Worm (Caenorhabditis elegans) whole organism, L1 larva: ENCODE results near the gene C01G12.3.

ENCODE experiments used
- C34B4.2 ChIP-seq: sonication (generic microtip); optimal IDR thresholded peaks from 2 replicates; lab custom pipeline; 2017; ENCODE audit warnings: mild to moderate bottlenecking, missing genetic modification characterization, missing compliant biosample characterization
- ceh-63 ChIP-seq: fragments of 200-800 bp; sonication (Bioruptor generic); optimal IDR thresholded peaks from 2 replicates; lab custom pipeline; 2018; ENCODE audit warnings: mild to moderate bottlenecking, missing genetic modification characterization, missing compliant biosample characterization
- ceh-82 ChIP-seq, 3 experiments: fragments of 150-350 bp in 1 of 3; sonication (generic microtip) in 2 of 3; optimal IDR thresholded peaks; 2 replicates each; lab custom pipeline; 2014 to 2017; ENCODE audit warnings: missing biosample characterization in 3 of 3, missing genetic modification characterization in 3 of 3
- ceh-88 ChIP-seq: fragments of 200-800 bp; sonication (Bioruptor generic); IDR thresholded peaks from 2 replicates; pipeline ENCODE4 v1.3.6; 2022; ENCODE audit warnings: missing genetic modification characterization, missing compliant biosample characterization
- ces-1 ChIP-seq: fragments of 150-350 bp; optimal IDR thresholded peaks from 2 replicates; lab custom pipeline; 2014; ENCODE audit warnings: missing biosample characterization, missing genetic modification reagents, missing genetic modification characterization
- dpl-1 ChIP-seq, 3 experiments: fragments of 150-350 bp in 2 of 3; sonication (generic microtip) in 1 of 3; optimal IDR thresholded peaks; 2 replicates each; lab custom pipeline; 2014 to 2017; ENCODE audit warnings: missing biosample characterization in 3 of 3, missing genetic modification characterization in 3 of 3, missing genetic modification reagents in 3 of 3
- efl-1 ChIP-seq, 4 experiments: fragments of 150-350 bp; optimal IDR thresholded peaks in 3 of 4; peaks in 1 of 4; 1 replicate in 1 of 4; 2 replicates in 3 of 4; lab custom pipeline; 2014; ENCODE audit warnings: missing biosample characterization in 2 of 4, missing genetic modification characterization in 2 of 4, missing genetic modification reagents in 2 of 4
- efl-3 ChIP-seq: fragments of 200-800 bp; sonication (Bioruptor generic); optimal IDR thresholded peaks from 2 replicates; lab custom pipeline; 2018; ENCODE audit warnings: mild to moderate bottlenecking, missing genetic modification characterization, missing compliant biosample characterization
- elt-2 ChIP-seq: sonication (generic microtip); optimal IDR thresholded peaks from 2 replicates; lab custom pipeline; 2016; ENCODE audit warnings: missing genetic modification characterization, mild to moderate bottlenecking, inconsistent platforms, missing compliant biosample characterization, missing genetic modification reagents
- elt-3 ChIP-seq, 6 experiments: fragments of 150-350 bp in 1 of 6; sonication (generic microtip); optimal IDR thresholded peaks; 2 replicates each; lab custom pipeline; 2017 to 2018; ENCODE audit warnings: missing biosample characterization in 6 of 6, missing genetic modification characterization in 6 of 6, inconsistent platforms in 1 of 6
- fkh-8 ChIP-seq: sonication (generic microtip); optimal IDR thresholded peaks from 2 replicates; lab custom pipeline; 2016; ENCODE audit warnings: mild to moderate bottlenecking, missing genetic modification characterization, missing compliant biosample characterization
- fos-1 ChIP-seq: fragments of 150-350 bp; optimal IDR thresholded peaks from 2 replicates; lab custom pipeline; 2014; ENCODE audit warnings: missing biosample characterization, missing genetic modification characterization
- lin-14 ChIP-seq: fragments of 200-800 bp; sonication (Bioruptor generic); optimal IDR thresholded peaks from 2 replicates; lab custom pipeline; 2018; ENCODE audit warnings: mild to moderate bottlenecking, missing genetic modification characterization, moderate library complexity, missing compliant biosample characterization
- lin-35 ChIP-seq, 2 experiments: fragments of 150-350 bp; optimal IDR thresholded peaks; 2 replicates each; lab custom pipeline; 2014; ENCODE audit warnings: missing biosample characterization in 2 of 2, missing genetic modification characterization in 2 of 2, missing genetic modification reagents in 2 of 2
- mab-9 ChIP-seq: fragments of 200-800 bp; sonication (Bioruptor generic); IDR thresholded peaks from 2 replicates; pipeline ENCODE4 v1.3.6; 2022; ENCODE audit warnings: missing genetic modification reagents, missing genetic modification characterization, missing compliant biosample characterization
- mef-2 ChIP-seq: fragments of 150-350 bp; optimal IDR thresholded peaks from 2 replicates; lab custom pipeline; 2014; ENCODE audit warnings: missing biosample characterization, missing genetic modification characterization
- mep-1 ChIP-seq: fragments of 150-350 bp; optimal IDR thresholded peaks from 2 replicates; lab custom pipeline; 2014; ENCODE audit warnings: missing biosample characterization, missing genetic modification characterization
- nhr-11 ChIP-seq: fragments of 150-350 bp; optimal IDR thresholded peaks from 2 replicates; lab custom pipeline; 2014; ENCODE audit warnings: missing biosample characterization, missing genetic modification characterization
- nhr-19 ChIP-seq: fragments of 200-800 bp; sonication (Bioruptor generic); conservative IDR thresholded peaks from 2 replicates; pipeline ENCODE4 v1.3.6; 2022; ENCODE audit warnings: missing genetic modification characterization, missing compliant biosample characterization
- nhr-20 ChIP-seq: sonication (generic microtip); optimal IDR thresholded peaks from 2 replicates; lab custom pipeline; 2016; ENCODE audit warnings: mild to moderate bottlenecking, missing genetic modification characterization, missing compliant biosample characterization
- nhr-47 ChIP-seq: sonication (generic microtip); optimal IDR thresholded peaks from 2 replicates; lab custom pipeline; 2016; ENCODE audit warnings: mild to moderate bottlenecking, missing genetic modification characterization, moderate library complexity, missing compliant biosample characterization
- nhr-71 ChIP-seq: sonication (generic microtip); optimal IDR thresholded peaks from 2 replicates; lab custom pipeline; 2016; ENCODE audit warnings: mild to moderate bottlenecking, missing genetic modification characterization, moderate library complexity, missing compliant biosample characterization
- nhr-77 ChIP-seq: fragments of 150-350 bp; optimal IDR thresholded peaks from 2 replicates; lab custom pipeline; 2014; ENCODE audit warnings: missing biosample characterization, missing genetic modification characterization
- nhr-85 ChIP-seq: sonication (generic microtip); peaks from one replicate; lab custom pipeline; 2016; ENCODE audit warnings: missing genetic modification characterization, inconsistent platforms, missing compliant biosample characterization
- nhr-90 ChIP-seq: sonication (generic microtip); optimal IDR thresholded peaks from 2 replicates; lab custom pipeline; 2016; ENCODE audit warnings: mild to moderate bottlenecking, missing genetic modification characterization, missing compliant biosample characterization; ENCODE audit not compliant: poor library complexity
- pag-3 ChIP-seq: sonication (generic microtip); optimal IDR thresholded peaks from 2 replicates; lab custom pipeline; 2017; ENCODE audit warnings: missing genetic modification characterization, mild to moderate bottlenecking, missing compliant biosample characterization, antibody characterized with exemption, borderline replicate concordance; ENCODE audit not compliant: insufficient read depth
- skn-1 ChIP-seq: fragments of 150-350 bp; optimal IDR thresholded peaks from 2 replicates; lab custom pipeline; 2014; ENCODE audit warnings: missing biosample characterization, missing genetic modification characterization
- sox-4 ChIP-seq: sonication (generic microtip); optimal IDR thresholded peaks from 2 replicates; lab custom pipeline; 2016; ENCODE audit warnings: missing genetic modification characterization, missing compliant biosample characterization
- sptf-1 ChIP-seq: fragments of 150-350 bp; optimal IDR thresholded peaks from 2 replicates; lab custom pipeline; 2014; ENCODE audit warnings: missing biosample characterization, missing genetic modification characterization
- swsn-7 ChIP-seq: sonication (generic microtip); optimal IDR thresholded peaks from 2 replicates; lab custom pipeline; 2016; ENCODE audit warnings: missing genetic modification characterization, missing compliant biosample characterization
- tbx-2 ChIP-seq: sonication (generic microtip); optimal IDR thresholded peaks from 2 replicates; lab custom pipeline; 2016; ENCODE audit warnings: missing genetic modification characterization, missing compliant biosample characterization
- unc-62 ChIP-seq: fragments of 150-350 bp; optimal IDR thresholded peaks from 2 replicates; lab custom pipeline; 2014; ENCODE audit warnings: missing biosample characterization, missing genetic modification reagents, missing genetic modification characterization
- unc-98 ChIP-seq: fragments of 200-800 bp; sonication (Bioruptor generic); IDR thresholded peaks from 2 replicates; pipeline ENCODE4 v1.3.6; 2022; ENCODE audit warnings: missing genetic modification characterization, missing compliant biosample characterization
- ztf-11 ChIP-seq, 2 experiments: sonication (generic microtip); optimal IDR thresholded peaks; 2 replicates each; lab custom pipeline; 2016 to 2017; ENCODE audit warnings: missing genetic modification characterization in 2 of 2, missing biosample characterization in 1 of 2, missing compliant biosample characterization in 1 of 2

C01G12.3 gene

ce11 chrII:14598367-14598766 lies 16.3 kb upstream of the C01G12.3 start (continued):
- TF ChIP-seq ces-1 (GFP tag; lab: Kevin White, UChicago): no peak
- TF ChIP-seq sptf-1: no peak
- TF ChIP-seq lin-14: peak; percentile 87
- TF ChIP-seq ceh-88 (GFP tag; lab: Robert Waterston, UW): no peak
- peak in 2 of 6 experiments; percentile 38 to 54 for TF ChIP-seq elt-3 (tag; optimal IDR thresholded peaks at IDR 0.05; lab: Kevin White, UChicago)
- TF ChIP-seq mab-9 (GFP tag; lab: Robert Waterston, UW): no peak
- peak; percentile 61 for TF ChIP-seq nhr-47
- no peak for TF ChIP-seq ceh-63
- TF ChIP-seq nhr-19 (GFP tag; lab: Robert Waterston, UW): peak; percentile 83
- TF ChIP-seq nhr-11: peak; percentile 73
- no peak for TF ChIP-seq fos-1 (tag; lab: Kevin White, UChicago)

- peak; percentile 44 for TF ChIP-seq nhr-85 (tag; lab: Kevin White, UChicago)
- peak; percentile 37 to 97 (median 69) for TF ChIP-seq elt-3 (tag; optimal IDR thresholded peaks at IDR 0.05; lab: Kevin White, UChicago)
- no peak for TF ChIP-seq skn-1
Observed at ce11 chrII:14597788-14598187, 15.7 kb upstream of the C01G12.3 start.

ce11 chrII:14593281-14593680 lies 11.2 kb upstream of the C01G12.3 start, which contains the start of gene catp-4:
Gene catp-4 (plus strand): TSS chrII:14593581.
- TF ChIP-seq pag-3 (tag; lab: Kevin White, UChicago): no peak
- TF ChIP-seq dpl-1 (GFP tag; optimal IDR thresholded peaks at IDR 0.05; lab: Kevin White, UChicago): no peak

ce11 chrII:14592629-14593028 lies 10.5 kb upstream of the C01G12.3 start:
- TF ChIP-seq ceh-82 (tag; optimal IDR thresholded peaks at IDR 0.05; lab: Kevin White, UChicago) (no peak), efl-3 (GFP tag; lab: Kevin White, UChicago) (no peak), nhr-90 (no peak), lin-14 (peak; percentile 37), ceh-88 (GFP tag; lab: Robert Waterston, UW) (no peak), fos-1 (tag; lab: Kevin White, UChicago) (no peak), unc-62 (GFP tag; lab: Kevin White, UChicago) (no peak), elt-2 (tag; lab: Kevin White, UChicago) (no peak), nhr-11 (peak; percentile 38), unc-98 (no peak), C34B4.2 (no peak), tbx-2 (tag; lab: Kevin White, UChicago) (no peak), nhr-77 (no peak), efl-1 (optimal IDR thresholded peaks at IDR 0.05; lab: Kevin White, UChicago) (no peak), efl-1 (GFP tag; optimal IDR thresholded peaks at IDR 0.05 in 1 of 2; lab: Kevin White, UChicago) (no peak), fkh-8 (no peak), sptf-1 (no peak), lin-35 (GFP tag; optimal IDR thresholded peaks at IDR 0.05; lab: Kevin White, UChicago) (no peak)
- TF ChIP-seq, all 84 proteins: peak for 2

- TF ChIP-seq mep-1 (tag; lab: Kevin White, UChicago) (no peak), nhr-20 (peak; percentile 12), sox-4 (tag; lab: Kevin White, UChicago) (peak; percentile 1), fkh-8 (peak; percentile 79), nhr-71 (peak; percentile 61), nhr-47 (peak; percentile 45), mef-2 (tag; lab: Kevin White, UChicago) (no peak), fos-1 (tag; lab: Kevin White, UChicago) (no peak), ztf-11 (tag; optimal IDR thresholded peaks at IDR 0.05; lab: Kevin White, UChicago) (no peak), swsn-7 (tag; lab: Kevin White, UChicago) (peak; percentile 18)
Observed at ce11 chrII:14591699-14592098, 9.6 kb upstream of the C01G12.3 start, which contains the start of gene C01G12.7. Gene C01G12.7 (minus strand): TSS chrII:14591893.
